Worm (Caenorhabditis elegans) whole organism, L1 larva: Measurements from ENCODE around the gene faah-2.

ENCODE experiments used
- C16A3.4 ChIP-seq: fragments of 150-350 bp; optimal IDR thresholded peaks from 2 replicates; lab custom pipeline; 2014; ENCODE audit warnings: missing biosample characterization, missing genetic modification characterization
- ceh-8 ChIP-seq: fragments of 200-800 bp; sonication (Bioruptor generic); optimal IDR thresholded peaks from 2 replicates; lab custom pipeline; 2018; ENCODE audit warnings: mild to moderate bottlenecking, missing genetic modification characterization, moderate library complexity, missing compliant biosample characterization
- ceh-88 ChIP-seq: fragments of 200-800 bp; sonication (Bioruptor generic); IDR thresholded peaks from 2 replicates; pipeline ENCODE4 v1.3.6; 2022; ENCODE audit warnings: missing genetic modification characterization, missing compliant biosample characterization
- ces-1 ChIP-seq: fragments of 150-350 bp; optimal IDR thresholded peaks from 2 replicates; lab custom pipeline; 2014; ENCODE audit warnings: missing biosample characterization, missing genetic modification reagents, missing genetic modification characterization
- elt-2 ChIP-seq: sonication (generic microtip); optimal IDR thresholded peaks from 2 replicates; lab custom pipeline; 2016; ENCODE audit warnings: missing genetic modification characterization, mild to moderate bottlenecking, inconsistent platforms, missing compliant biosample characterization, missing genetic modification reagents
- elt-3 ChIP-seq, 6 experiments: fragments of 150-350 bp in 1 of 6; sonication (generic microtip); optimal IDR thresholded peaks; 2 replicates each; lab custom pipeline; 2017 to 2018; ENCODE audit warnings: missing biosample characterization in 6 of 6, missing genetic modification characterization in 6 of 6, inconsistent platforms in 1 of 6
- fkh-10 ChIP-seq: sonication (generic microtip); optimal IDR thresholded peaks from 2 replicates; lab custom pipeline; 2017; ENCODE audit warnings: missing biosample characterization, missing genetic modification reagents, missing genetic modification characterization
- fos-1 ChIP-seq: fragments of 150-350 bp; optimal IDR thresholded peaks from 2 replicates; lab custom pipeline; 2014; ENCODE audit warnings: missing biosample characterization, missing genetic modification characterization
- irx-1 ChIP-seq: sonication (generic microtip); optimal IDR thresholded peaks from 2 replicates; lab custom pipeline; 2016; ENCODE audit warnings: missing genetic modification characterization, missing compliant biosample characterization
- isw-1 ChIP-seq: fragments of 200-800 bp; sonication (Bioruptor generic); IDR thresholded peaks from 2 replicates; pipeline ENCODE4 v1.3.6; 2022; ENCODE audit warnings: missing genetic modification characterization, missing compliant biosample characterization
- lin-13 ChIP-seq: fragments of 150-350 bp; optimal IDR thresholded peaks from 2 replicates; lab custom pipeline; 2014; ENCODE audit warnings: missing biosample characterization, missing genetic modification reagents, missing genetic modification characterization
- lin-14 ChIP-seq: fragments of 200-800 bp; sonication (Bioruptor generic); optimal IDR thresholded peaks from 2 replicates; lab custom pipeline; 2018; ENCODE audit warnings: mild to moderate bottlenecking, missing genetic modification characterization, moderate library complexity, missing compliant biosample characterization
- lin-15B ChIP-seq: fragments of 150-350 bp; sonication (generic microtip); optimal IDR thresholded peaks from 3 replicates; lab custom pipeline; 2014; ENCODE audit warnings: missing biosample characterization, missing genetic modification characterization
- lir-3 ChIP-seq: sonication (generic microtip); optimal IDR thresholded peaks from 2 replicates; lab custom pipeline; 2016; ENCODE audit warnings: mild to moderate bottlenecking, missing genetic modification characterization, moderate library complexity, missing compliant biosample characterization; ENCODE audit not compliant: poor library complexity
- lsy-2 ChIP-seq, 2 experiments: fragments of 150-350 bp; optimal IDR thresholded peaks; 2 replicates each; lab custom pipeline; 2014; ENCODE audit warnings: missing biosample characterization in 2 of 2, missing genetic modification characterization in 2 of 2
- nhr-11 ChIP-seq: fragments of 150-350 bp; optimal IDR thresholded peaks from 2 replicates; lab custom pipeline; 2014; ENCODE audit warnings: missing biosample characterization, missing genetic modification characterization
- nhr-12 ChIP-seq: sonication (generic microtip); optimal IDR thresholded peaks from 2 replicates; lab custom pipeline; 2017; ENCODE audit warnings: missing biosample characterization, missing genetic modification characterization
- nhr-19 ChIP-seq: fragments of 200-800 bp; sonication (Bioruptor generic); conservative IDR thresholded peaks from 2 replicates; pipeline ENCODE4 v1.3.6; 2022; ENCODE audit warnings: missing genetic modification characterization, missing compliant biosample characterization
- nhr-20 ChIP-seq: sonication (generic microtip); optimal IDR thresholded peaks from 2 replicates; lab custom pipeline; 2016; ENCODE audit warnings: mild to moderate bottlenecking, missing genetic modification characterization, missing compliant biosample characterization
- nhr-237 ChIP-seq: fragments of 150-350 bp; optimal IDR thresholded peaks from 2 replicates; lab custom pipeline; 2014; ENCODE audit warnings: missing biosample characterization, missing genetic modification characterization
- nhr-47 ChIP-seq: sonication (generic microtip); optimal IDR thresholded peaks from 2 replicates; lab custom pipeline; 2016; ENCODE audit warnings: mild to moderate bottlenecking, missing genetic modification characterization, moderate library complexity, missing compliant biosample characterization
- pag-3 ChIP-seq: sonication (generic microtip); optimal IDR thresholded peaks from 2 replicates; lab custom pipeline; 2017; ENCODE audit warnings: missing genetic modification characterization, mild to moderate bottlenecking, missing compliant biosample characterization, antibody characterized with exemption, borderline replicate concordance; ENCODE audit not compliant: insufficient read depth
- pax-3 ChIP-seq: fragments of 200-800 bp; sonication (Bioruptor generic); optimal IDR thresholded peaks from 2 replicates; lab custom pipeline; 2018; ENCODE audit warnings: mild to moderate bottlenecking, missing genetic modification characterization, moderate library complexity, missing compliant biosample characterization
- skn-1 ChIP-seq: fragments of 150-350 bp; optimal IDR thresholded peaks from 2 replicates; lab custom pipeline; 2014; ENCODE audit warnings: missing biosample characterization, missing genetic modification characterization
- sox-4 ChIP-seq: sonication (generic microtip); optimal IDR thresholded peaks from 2 replicates; lab custom pipeline; 2016; ENCODE audit warnings: missing genetic modification characterization, missing compliant biosample characterization
- sup-37 ChIP-seq: fragments of 200-800 bp; sonication (Bioruptor generic); optimal IDR thresholded peaks from 2 replicates; lab custom pipeline; 2018; ENCODE audit warnings: mild to moderate bottlenecking, missing genetic modification characterization, missing compliant biosample characterization
- swsn-7 ChIP-seq: sonication (generic microtip); optimal IDR thresholded peaks from 2 replicates; lab custom pipeline; 2016; ENCODE audit warnings: missing genetic modification characterization, missing compliant biosample characterization
- tlp-1 ChIP-seq: fragments of 150-350 bp; optimal IDR thresholded peaks from 2 replicates; lab custom pipeline; 2014; ENCODE audit warnings: missing biosample characterization, missing genetic modification characterization
- unc-30 ChIP-seq: sonication (generic microtip); optimal IDR thresholded peaks from 2 replicates; lab custom pipeline; 2017; ENCODE audit warnings: missing biosample characterization, missing genetic modification characterization
- unc-98 ChIP-seq: fragments of 200-800 bp; sonication (Bioruptor generic); IDR thresholded peaks from 2 replicates; pipeline ENCODE4 v1.3.6; 2022; ENCODE audit warnings: missing genetic modification characterization, missing compliant biosample characterization
- vab-15 ChIP-seq: sonication (generic microtip); optimal IDR thresholded peaks from 2 replicates; lab custom pipeline; 2017; ENCODE audit warnings: missing genotype, mild to moderate bottlenecking, missing genetic modification characterization, missing compliant biosample characterization
- zag-1 ChIP-seq: fragments of 150-350 bp; optimal IDR thresholded peaks from 2 replicates; lab custom pipeline; 2014; ENCODE audit warnings: missing biosample characterization, missing genetic modification characterization
- zip-4 ChIP-seq: fragments of 200-800 bp; sonication (Bioruptor generic); optimal IDR thresholded peaks from 2 replicates; lab custom pipeline; 2018; ENCODE audit warnings: mild to moderate bottlenecking, missing genetic modification characterization, moderate library complexity, missing compliant biosample characterization

Gene faah-2

DNA sequence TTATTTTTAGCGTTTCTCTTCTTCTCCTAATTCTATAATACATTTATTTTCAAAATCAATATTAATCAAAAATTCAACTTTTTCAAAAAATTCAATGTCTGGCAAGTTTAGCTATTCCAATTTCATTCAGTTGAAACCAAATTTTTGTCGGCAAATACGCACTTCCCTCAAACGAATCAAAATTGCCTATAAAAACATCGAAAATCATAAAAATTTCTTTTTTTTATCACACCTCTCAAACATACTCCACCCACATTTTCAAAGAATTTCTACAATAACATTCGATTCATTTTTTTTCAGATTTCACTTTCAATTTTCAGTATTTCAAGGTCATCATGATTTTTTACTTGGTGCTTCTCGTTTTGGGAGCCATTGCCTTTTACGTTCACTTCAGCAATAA is 6.8 kb downstream of the faah-2 start, which contains the start of gene faah-1:
Gene faah-1, plus strand, starts transcription at position 301 of the 400 bp plus-strand sequence.
- TF ChIP-seq sox-4 (tag; lab: Kevin White, UChicago) (no peak), unc-30 (no peak), irx-1 (no peak), nhr-47 (no peak), lin-14 (no peak), sup-37 (no peak)

DNA sequence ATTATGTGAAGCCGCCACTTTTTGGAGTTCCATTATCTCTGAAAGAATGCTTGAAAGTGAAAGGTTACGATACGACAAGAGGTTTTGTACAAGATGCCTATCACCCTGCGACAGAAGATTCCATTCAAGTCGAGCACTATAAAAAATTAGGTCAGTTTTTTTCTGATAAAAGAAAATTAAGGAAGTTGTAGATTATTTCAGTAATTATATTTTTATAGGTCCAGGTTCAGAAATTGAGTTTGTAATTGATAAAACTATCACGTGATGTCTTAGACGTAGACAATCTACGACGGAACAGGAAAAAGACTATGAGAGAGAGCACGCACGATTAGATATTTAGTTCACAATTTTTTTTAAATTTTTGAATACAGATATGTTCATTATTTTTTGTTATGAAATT is 7.8 kb downstream of the faah-2 start:
- TF ChIP-seq elt-2, result peak; percentile 61
- TF ChIP-seq sox-4 (tag; lab: Kevin White, UChicago), result no peak

DNA sequence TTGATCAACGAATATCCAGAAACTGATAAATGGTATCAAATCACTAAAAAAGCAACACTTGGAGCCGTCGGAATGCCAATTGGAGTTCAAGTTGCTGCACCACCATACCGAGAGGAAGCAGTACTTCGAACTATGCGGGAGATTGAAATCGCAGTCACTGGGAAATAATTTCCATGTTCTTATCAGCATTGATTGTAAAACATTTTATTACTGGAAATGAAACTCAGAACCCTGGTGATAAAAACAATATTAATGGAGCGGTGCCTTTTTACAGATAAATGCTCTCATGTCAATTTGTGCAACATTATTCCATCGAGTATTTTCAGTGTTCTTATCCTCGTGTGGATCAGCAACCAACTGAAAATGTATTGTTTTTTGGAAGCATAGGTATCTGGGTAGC is 9.5 kb downstream of the faah-2 start:
- TF ChIP-seq fkh-10 (GFP tag; lab: Kevin White, UChicago), result no peak
- TF ChIP-seq skn-1 (tag; lab: Kevin White, UChicago), result no peak
- no peak for TF ChIP-seq unc-98
- TF ChIP-seq elt-2, result peak; percentile 37
- TF ChIP-seq tlp-1 (tag; lab: Kevin White, UChicago), result peak; percentile 9
- TF ChIP-seq zip-4 (GFP tag; lab: Kevin White, UChicago), result no peak

DNA sequence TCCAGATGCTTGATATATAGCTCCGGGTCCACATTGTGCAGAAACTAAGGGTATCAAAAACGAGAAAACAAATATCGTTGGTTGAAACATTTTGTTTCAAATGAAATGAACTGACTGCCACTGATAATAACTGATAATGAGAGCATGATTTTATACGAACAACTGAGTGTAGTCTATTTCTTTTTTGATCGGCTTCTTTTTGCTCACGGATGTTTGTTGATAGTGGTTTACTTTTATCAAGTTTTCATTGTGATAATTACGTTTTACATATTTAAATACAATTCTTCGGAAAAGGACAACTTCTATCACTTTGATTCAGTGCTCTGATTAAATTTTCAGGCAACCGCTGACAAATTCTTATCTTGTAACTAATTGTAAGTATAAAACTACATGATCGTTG is 11.4 kb downstream of the faah-2 start, which contains the start of gene clec-51:
Gene clec-51, minus strand, starts transcription at position 114 of the 400 bp plus-strand sequence.
- TF ChIP-seq elt-2, result peak; percentile 92
- no peak for TF ChIP-seq sup-37
- TF ChIP-seq, all 84 proteins: peak for 1

DNA sequence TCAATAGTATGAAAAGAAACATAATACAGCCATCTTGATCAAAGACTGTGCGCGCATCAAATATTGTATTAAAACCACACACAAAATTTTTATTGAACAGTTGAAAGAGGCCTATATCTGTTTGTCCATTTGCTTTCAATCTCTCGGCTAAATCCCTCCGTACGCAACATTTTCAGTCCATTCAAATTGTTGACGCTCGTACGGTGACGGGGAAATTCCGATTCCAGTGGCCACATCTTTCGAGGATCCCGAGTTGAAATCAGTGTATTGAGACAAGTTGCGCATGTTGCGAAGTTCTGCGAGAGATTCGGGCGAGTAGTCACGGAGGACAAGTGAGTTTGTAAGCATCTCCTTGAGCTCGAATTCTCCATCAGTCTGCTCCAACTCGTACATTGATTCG is 12.3 kb downstream of the faah-2 start:
- TF ChIP-seq isw-1 (GFP tag; lab: Robert Waterston, UW) (no peak), pax-3 (tag; lab: Kevin White, UChicago) (no peak), nhr-12 (tag; lab: Kevin White, UChicago) (no peak), fos-1 (tag; lab: Kevin White, UChicago) (no peak), nhr-19 (GFP tag; lab: Robert Waterston, UW) (no peak), zag-1 (tag; lab: Kevin White, UChicago) (no peak), ceh-88 (GFP tag; lab: Robert Waterston, UW) (no peak)

DNA sequence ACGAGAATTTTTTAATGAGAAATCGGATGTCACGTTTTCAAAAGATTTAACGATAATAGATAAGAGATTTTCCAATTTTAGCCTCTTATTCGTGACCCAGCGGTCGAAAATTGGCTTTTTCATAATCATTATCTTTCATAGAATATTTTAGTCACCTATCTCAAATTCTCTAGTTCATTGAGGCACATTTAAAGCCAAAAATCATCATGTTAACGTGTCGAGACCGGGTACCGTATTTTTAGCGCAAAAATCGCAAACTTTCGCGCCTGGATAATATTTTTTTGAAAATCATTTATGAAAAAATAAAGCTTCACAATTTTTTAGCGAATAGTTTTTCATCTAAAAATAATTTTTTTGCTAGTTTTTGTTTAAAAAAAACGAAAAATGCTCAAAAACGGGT is 13.7 kb downstream of the faah-2 start, which contains the start of gene B0218.7:
Gene B0218.7, minus strand, starts transcription at position 101 of the 400 bp plus-strand sequence.
- TF ChIP-seq nhr-19 (GFP tag; lab: Robert Waterston, UW), result no peak
- TF ChIP-seq vab-15 (tag; lab: Kevin White, UChicago), result no peak
- no peak for TF ChIP-seq nhr-237 (tag; lab: Kevin White, UChicago)
- no peak for TF ChIP-seq C16A3.4 (tag; lab: Kevin White, UChicago)
- no peak for TF ChIP-seq elt-3 (tag; optimal IDR thresholded peaks at IDR 0.05; lab: Kevin White, UChicago)
- TF ChIP-seq lsy-2 (tag; optimal IDR thresholded peaks at IDR 0.05; lab: Kevin White, UChicago), result no peak
- TF ChIP-seq ces-1 (GFP tag; lab: Kevin White, UChicago), result no peak
- no peak for TF ChIP-seq ceh-8
- TF ChIP-seq lir-3, result no peak
- TF ChIP-seq nhr-12 (tag; lab: Kevin White, UChicago), result no peak
- TF ChIP-seq skn-1 (tag; lab: Kevin White, UChicago), result no peak
- TF ChIP-seq irx-1, result no peak
- no peak for TF ChIP-seq swsn-7 (tag; lab: Kevin White, UChicago)
- TF ChIP-seq nhr-20 (tag; lab: Kevin White, UChicago), result no peak
- TF ChIP-seq fkh-10 (GFP tag; lab: Kevin White, UChicago), result no peak
- TF ChIP-seq lin-13 (GFP tag; lab: Kevin White, UChicago), result no peak
- TF ChIP-seq pag-3 (tag; lab: Kevin White, UChicago), result no peak
- TF ChIP-seq lin-15B, result no peak
- TF ChIP-seq nhr-11 (tag; lab: Kevin White, UChicago), result no peak
